Worm (Caenorhabditis elegans) whole organism, L4 larva: ENCODE measurements around the gene F37H8.5.

Experiments
- Y105C5A.15 ChIP-seq: fragments of 200-800 bp; sonication (Bioruptor generic); IDR thresholded peaks from 2 replicates; pipeline ENCODE4 v1.3.6; 2022; ENCODE audit warnings: missing genetic modification characterization, missing compliant biosample characterization
- Y5F2A.4 ChIP-seq: fragments of 200-800 bp; sonication (Bioruptor generic); optimal IDR thresholded peaks from 2 replicates; lab custom pipeline; 2018; ENCODE audit warnings: mild to moderate bottlenecking, missing genetic modification characterization, missing compliant biosample characterization
- ZK337.2 ChIP-seq: fragments of 200-800 bp; sonication (Bioruptor generic); IDR thresholded peaks from 2 replicates; pipeline ENCODE4 v1.3.6; 2022; ENCODE audit warnings: missing genetic modification reagents, missing genetic modification characterization, missing compliant biosample characterization
- aha-1 ChIP-seq: fragments of 150-350 bp; peaks from one replicate; lab custom pipeline; 2014; ENCODE audit warnings: missing biosample characterization, missing genetic modification characterization
- aly-2 ChIP-seq: sonication (generic microtip); optimal IDR thresholded peaks from 2 replicates; lab custom pipeline; 2018; ENCODE audit warnings: missing biosample characterization, missing genetic modification characterization
- attf-4 ChIP-seq: sonication (generic microtip); optimal IDR thresholded peaks from 3 replicates; lab custom pipeline; 2017; ENCODE audit warnings: missing biosample characterization, missing genetic modification characterization
- daf-12 ChIP-seq: fragments of 150-350 bp; optimal IDR thresholded peaks from 2 replicates; lab custom pipeline; 2014; ENCODE audit warnings: missing biosample characterization, missing genetic modification reagents, missing genetic modification characterization
- daf-16 ChIP-seq, 3 experiments: sonication (generic microtip); optimal IDR thresholded peaks; 2 replicates each; lab custom pipeline; 2016 to 2017; ENCODE audit warnings: missing genetic modification characterization in 3 of 3, missing genetic modification reagents in 3 of 3, mild to moderate bottlenecking in 2 of 3, missing compliant biosample characterization in 2 of 3, missing biosample characterization in 1 of 3, moderate library complexity in 1 of 3
- dmd-6 ChIP-seq: fragments of 200-800 bp; sonication (Bioruptor generic); IDR thresholded peaks from 2 replicates; pipeline ENCODE4 v1.3.6; 2022; ENCODE audit warnings: missing genetic modification reagents, missing genetic modification characterization, missing compliant biosample characterization
- duxl-1 ChIP-seq: sonication (generic microtip); optimal IDR thresholded peaks from 2 replicates; lab custom pipeline; 2016; ENCODE audit warnings: mild to moderate bottlenecking, missing genetic modification characterization, moderate library complexity, missing compliant biosample characterization; ENCODE audit not compliant: poor library complexity
- dve-1 ChIP-seq: sonication (generic microtip); optimal IDR thresholded peaks from 2 replicates; lab custom pipeline; 2017; ENCODE audit warnings: antibody characterized with exemption, mild to moderate bottlenecking, missing genetic modification characterization, missing compliant biosample characterization; ENCODE audit not compliant: insufficient read depth
- egl-43 ChIP-seq: fragments of 200-800 bp; sonication (Bioruptor generic); IDR thresholded peaks from 2 replicates; pipeline ENCODE4 v1.3.6; 2022; ENCODE audit warnings: missing genetic modification reagents, missing genetic modification characterization, missing compliant biosample characterization
- gei-8 ChIP-seq: fragments of 200-800 bp; sonication (Bioruptor generic); optimal IDR thresholded peaks from 2 replicates; lab custom pipeline; 2018; ENCODE audit warnings: mild to moderate bottlenecking, missing genetic modification characterization, missing compliant biosample characterization
- hif-1 ChIP-seq, 2 experiments: sonication (generic microtip); optimal IDR thresholded peaks; 2 replicates each; lab custom pipeline; 2016 to 2017; ENCODE audit warnings: missing compliant biosample characterization in 2 of 2, missing genetic modification characterization in 2 of 2, missing genetic modification reagents in 2 of 2, missing genotype in 2 of 2, mild to moderate bottlenecking in 1 of 2
- hlh-30 ChIP-seq: sonication (generic microtip); optimal IDR thresholded peaks from 2 replicates; lab custom pipeline; 2017; ENCODE audit warnings: antibody characterized with exemption, mild to moderate bottlenecking, missing genetic modification characterization, missing compliant biosample characterization; ENCODE audit not compliant: insufficient read depth
- hmg-1.1 ChIP-seq: fragments of 200-800 bp; sonication (Bioruptor generic); IDR thresholded peaks from 2 replicates; pipeline ENCODE4 v1.3.6; 2022; ENCODE audit warnings: missing genetic modification reagents, missing genetic modification characterization, missing compliant biosample characterization
- lim-7 ChIP-seq: fragments of 200-800 bp; sonication (Bioruptor generic); IDR thresholded peaks from 2 replicates; pipeline ENCODE4 v1.3.6; 2022; ENCODE audit warnings: missing genetic modification characterization, missing compliant biosample characterization
- lin-29 ChIP-seq: fragments of 200-800 bp; sonication (Bioruptor generic); IDR thresholded peaks from 2 replicates; pipeline ENCODE4 v1.3.6; 2022; ENCODE audit warnings: missing genetic modification reagents, missing genetic modification characterization, missing compliant biosample characterization
- lin-38 ChIP-seq: fragments of 200-800 bp; sonication (Bioruptor generic); IDR thresholded peaks from 2 replicates; pipeline ENCODE4 v1.3.6; 2022; ENCODE audit warnings: missing genetic modification reagents, missing genetic modification characterization, missing compliant biosample characterization
- lsy-2 ChIP-seq, 2 experiments: fragments of 150-350 bp in 1 of 2; sonication (generic microtip) in 1 of 2; optimal IDR thresholded peaks; 2 replicates each; lab custom pipeline; 2014 to 2017; ENCODE audit warnings: missing biosample characterization in 2 of 2, missing genetic modification characterization in 2 of 2
- madf-5 ChIP-seq, 2 experiments: fragments of 200-800 bp; sonication (Bioruptor generic); IDR thresholded peaks; 2 replicates each; pipeline ENCODE4 v1.3.6; 2022; ENCODE audit warnings: missing compliant biosample characterization in 2 of 2, missing genetic modification characterization in 2 of 2
- mdl-1 ChIP-seq, 2 experiments: fragments of 150-350 bp in 1 of 2; sonication (generic microtip) in 1 of 2; optimal IDR thresholded peaks; 2 replicates each; lab custom pipeline; 2014 to 2017; ENCODE audit warnings: missing biosample characterization in 2 of 2, missing genetic modification characterization in 2 of 2
- mdt-29 ChIP-seq: fragments of 200-800 bp; sonication (Bioruptor generic); IDR thresholded peaks from 2 replicates; pipeline ENCODE4 v1.3.6; 2022; ENCODE audit warnings: missing genetic modification reagents, missing genetic modification characterization, missing compliant biosample characterization
- mes-2 ChIP-seq: sonication (generic microtip); optimal IDR thresholded peaks from 2 replicates; lab custom pipeline; 2016; ENCODE audit warnings: missing genotype, mild to moderate bottlenecking, missing genetic modification characterization, missing compliant biosample characterization; ENCODE audit not compliant: poor library complexity, severe bottlenecking
- mxl-3 ChIP-seq: fragments of 200-800 bp; sonication (Bioruptor generic); optimal IDR thresholded peaks from 2 replicates; lab custom pipeline; 2018; ENCODE audit warnings: mild to moderate bottlenecking, missing genetic modification characterization, missing compliant biosample characterization
- nhr-111 ChIP-seq: fragments of 200-800 bp; sonication (Bioruptor generic); optimal IDR thresholded peaks from 2 replicates; lab custom pipeline; 2018; ENCODE audit warnings: mild to moderate bottlenecking, missing genetic modification characterization, missing compliant biosample characterization
- nhr-25 ChIP-seq: sonication (generic microtip); optimal IDR thresholded peaks from 2 replicates; lab custom pipeline; 2017; ENCODE audit warnings: missing genetic modification characterization, mild to moderate bottlenecking, missing compliant biosample characterization, antibody characterized with exemption, moderate library complexity, borderline replicate concordance; ENCODE audit not compliant: insufficient read depth
- nhr-28 ChIP-seq: fragments of 150-350 bp; optimal IDR thresholded peaks from 2 replicates; lab custom pipeline; 2014; ENCODE audit warnings: missing biosample characterization, missing genetic modification characterization
- nhr-41 ChIP-seq: fragments of 200-800 bp; sonication (Bioruptor generic); IDR thresholded peaks from 2 replicates; pipeline ENCODE4 v1.3.6; 2022; ENCODE audit warnings: missing genetic modification reagents, missing genetic modification characterization, missing compliant biosample characterization
- nhr-42 ChIP-seq: fragments of 200-800 bp; sonication (Bioruptor generic); IDR thresholded peaks from 2 replicates; pipeline ENCODE4 v1.3.6; 2022; ENCODE audit warnings: missing genetic modification characterization, missing compliant biosample characterization
- nhr-77 ChIP-seq: fragments of 150-350 bp; optimal IDR thresholded peaks from 2 replicates; lab custom pipeline; 2014; ENCODE audit warnings: missing biosample characterization, missing genetic modification characterization
- pha-4 ChIP-seq, 2 experiments: fragments of 150-350 bp in 1 of 2; fragments of 200-800 bp in 1 of 2; sonication (Bioruptor generic) in 1 of 2; IDR thresholded peaks in 1 of 2; optimal IDR thresholded peaks in 1 of 2; 2 replicates each; pipeline versions ENCODE4 v1.3.6 to Lab custom; 2014 to 2022; ENCODE audit warnings: missing genetic modification characterization in 2 of 2, missing genetic modification reagents in 2 of 2, missing biosample characterization in 1 of 2, missing compliant biosample characterization in 1 of 2
- pqm-1 ChIP-seq: sonication (generic microtip); optimal IDR thresholded peaks from 2 replicates; lab custom pipeline; 2017; ENCODE audit warnings: missing biosample characterization, missing genetic modification characterization
- sdz-12 ChIP-seq: fragments of 200-800 bp; sonication (Bioruptor generic); optimal IDR thresholded peaks from 2 replicates; lab custom pipeline; 2018; ENCODE audit warnings: mild to moderate bottlenecking, missing genetic modification characterization, missing compliant biosample characterization
- unc-39 ChIP-seq: sonication (generic microtip); optimal IDR thresholded peaks from 2 replicates; lab custom pipeline; 2017; ENCODE audit warnings: missing biosample characterization, missing genetic modification characterization
- unc-62 ChIP-seq, 3 experiments: fragments of 150-350 bp in 1 of 3; sonication (generic microtip); optimal IDR thresholded peaks in 2 of 3; peaks in 1 of 3; 1 replicate in 1 of 3; 2 replicates in 2 of 3; lab custom pipeline; 2014 to 2017; ENCODE audit warnings: missing biosample characterization in 3 of 3, missing genetic modification characterization in 3 of 3, missing genetic modification reagents in 3 of 3, missing genotype in 1 of 3
- zip-11 ChIP-seq: fragments of 200-800 bp; sonication (Bioruptor generic); IDR thresholded peaks from 2 replicates; pipeline ENCODE4 v1.3.6; 2022; ENCODE audit warnings: missing genetic modification characterization, missing compliant biosample characterization

F37H8.5 gene

ce11 chrII:11175347-11175746, 12.7 kb upstream of the F37H8.5 start:
- TF ChIP-seq pqm-1 (tag; lab: Kevin White, UChicago) (no peak), nhr-25 (tag; lab: Kevin White, UChicago) (no peak), dve-1 (tag; lab: Kevin White, UChicago) (peak; percentile 13), lin-29 (GFP tag; lab: Robert Waterston, UW) (no peak), hlh-30 (tag; lab: Kevin White, UChicago) (no peak), mdl-1 (tag; optimal IDR thresholded peaks at IDR 0.05; lab: Kevin White, UChicago) (peak in 1 of 2 experiments; percentile 21), nhr-77 (tag; lab: Kevin White, UChicago) (peak; percentile 8), mxl-3 (GFP tag; lab: Kevin White, UChicago) (no peak), nhr-111 (no peak), lsy-2 (tag; optimal IDR thresholded peaks at IDR 0.05; lab: Kevin White, UChicago) (peak in 1 of 2 experiments; percentile 12), mes-2 (peak; percentile 64), lin-38 (peak; percentile 87)

DNA sequence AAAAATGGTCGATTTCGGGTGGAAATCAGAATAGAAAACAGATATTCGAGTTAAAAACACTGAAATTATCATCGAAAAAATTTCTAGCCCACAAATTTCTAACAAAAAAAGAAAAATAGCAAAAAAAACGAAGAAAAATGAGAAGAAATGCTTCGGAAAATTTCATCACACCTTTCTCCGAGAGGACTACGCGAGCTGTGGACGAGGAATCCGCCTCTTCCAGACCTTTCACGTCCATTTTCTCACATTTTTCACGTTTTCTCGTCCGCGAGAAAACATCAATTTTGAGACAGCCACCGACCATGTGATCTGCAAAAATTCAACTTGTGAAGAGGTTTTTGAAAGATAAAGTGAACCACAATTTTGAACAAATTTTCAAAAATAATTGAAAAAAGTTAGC, 11.6 kb upstream of the F37H8.5 start:
- TF ChIP-seq mes-2 (peak; percentile 90), hif-1 (tag; optimal IDR thresholded peaks at IDR 0.05; lab: Kevin White, UChicago) (peak in 1 of 2 experiments; percentile 51), aha-1 (peak; percentile 98), lin-38 (peak; percentile 52), unc-62 (GFP tag; optimal IDR thresholded peaks at IDR 0.05 in 1 of 2; lab: Kevin White, UChicago) (peak in 1 of 2 experiments; percentile 41), unc-62 (tag; optimal IDR thresholded peaks at IDR 0.05; lab: Kevin White, UChicago) (no peak), pqm-1 (tag; lab: Kevin White, UChicago) (no peak), aly-2 (tag; lab: Kevin White, UChicago) (no peak), gei-8 (GFP tag; lab: Kevin White, UChicago) (no peak), lsy-2 (tag; optimal IDR thresholded peaks at IDR 0.05; lab: Kevin White, UChicago) (peak in 1 of 2 experiments; percentile 7), mdt-29 (GFP tag; lab: Robert Waterston, UW) (no peak), hlh-30 (tag; lab: Kevin White, UChicago) (peak; percentile 37)

- no peak for TF ChIP-seq pha-4 (GFP tag; IDR thresholded peaks at IDR 0.05; lab: Robert Waterston, UW)
- TF ChIP-seq pha-4 (tag; optimal IDR thresholded peaks at IDR 0.05; lab: Kevin White, UChicago), result no peak
- TF ChIP-seq duxl-1 (tag; lab: Kevin White, UChicago), result no peak
- no peak for TF ChIP-seq dmd-6 (GFP tag; lab: Robert Waterston, UW)
- TF ChIP-seq Y105C5A.15 (GFP tag; lab: Robert Waterston, UW), result no peak
- TF ChIP-seq aha-1, result peak; percentile 62
- no peak for TF ChIP-seq daf-16 (GFP tag; optimal IDR thresholded peaks at IDR 0.05; lab: Kevin White, UChicago)
- TF ChIP-seq daf-16 (tag; optimal IDR thresholded peaks at IDR 0.05; lab: Kevin White, UChicago), result no peak
- TF ChIP-seq nhr-41 (GFP tag; lab: Robert Waterston, UW), result no peak
These were observed 10.6 kb upstream of the F37H8.5 start, which contains the start of gene F37H8.6 for ce11 chrII:11177376-11177775. Gene F37H8.6, minus strand, starts transcription at chrII:11177476.

DNA sequence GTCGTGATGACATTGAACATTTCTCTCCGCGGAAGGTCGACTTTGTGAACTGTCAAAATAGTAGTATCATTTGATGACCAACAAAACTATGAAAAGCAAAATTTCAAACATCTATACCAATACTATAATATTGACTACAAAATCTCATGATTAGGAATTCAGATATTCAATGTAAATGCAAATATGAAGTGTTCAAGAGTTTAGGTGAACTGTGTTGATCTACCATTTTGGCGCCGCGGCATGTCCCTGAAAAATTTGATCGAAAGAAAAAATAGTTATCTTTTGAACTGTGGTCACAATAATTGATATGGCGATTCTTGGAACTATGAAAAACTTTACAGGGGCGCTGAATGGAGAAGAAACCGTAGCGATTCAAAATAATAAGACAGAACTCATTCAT, 9.3 kb upstream of the F37H8.5 start:
- peak in 1 of 2 experiments; percentile 68 for TF ChIP-seq unc-62 (GFP tag; optimal IDR thresholded peaks at IDR 0.05 in 1 of 2; lab: Kevin White, UChicago)
- TF ChIP-seq unc-62 (tag; optimal IDR thresholded peaks at IDR 0.05; lab: Kevin White, UChicago), result no peak
- TF ChIP-seq sdz-12 (GFP tag; lab: Kevin White, UChicago), result no peak
- peak; percentile 44 for TF ChIP-seq nhr-28 (tag; lab: Kevin White, UChicago)
- TF ChIP-seq egl-43 (GFP tag; lab: Robert Waterston, UW), result no peak
- TF ChIP-seq, all 104 proteins: peak for 2

DNA sequence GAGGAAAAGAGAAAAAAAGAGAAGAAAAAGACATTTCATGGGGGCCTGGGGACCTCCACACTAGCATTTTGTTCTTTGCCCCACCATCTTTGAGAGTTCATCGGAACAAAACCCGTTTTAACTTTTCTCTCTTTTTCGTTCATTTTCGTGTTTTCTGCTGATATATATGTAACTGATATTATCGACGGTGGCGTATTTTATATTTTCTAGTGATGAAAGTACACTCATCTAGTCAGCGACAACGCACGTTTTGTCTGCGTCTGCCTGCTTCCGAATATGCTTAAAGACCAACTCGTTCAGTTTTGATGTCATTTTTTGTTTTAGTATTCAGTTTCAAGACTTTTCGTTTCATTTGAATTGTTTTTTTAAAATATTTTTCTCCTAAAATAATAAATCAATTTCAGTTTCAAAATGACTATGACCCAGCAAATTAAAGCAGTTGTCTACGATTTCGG, 6.7 kb upstream of the F37H8.5 start, which contains the start of gene bigr-1:
Gene bigr-1 (plus strand): TSS at position 405 of the 455 bp plus-strand sequence.
- no peak for TF ChIP-seq daf-12 (tag; lab: Kevin White, UChicago)
- TF ChIP-seq nhr-77 (tag; lab: Kevin White, UChicago), result no peak
- no peak for TF ChIP-seq unc-39 (tag; lab: Kevin White, UChicago)
- peak; percentile 28 for TF ChIP-seq mes-2
- TF ChIP-seq lin-38, result no peak
- no peak for TF ChIP-seq nhr-25 (tag; lab: Kevin White, UChicago)
- TF ChIP-seq Y105C5A.15 (GFP tag; lab: Robert Waterston, UW), result no peak
- TF ChIP-seq dve-1 (tag; lab: Kevin White, UChicago), result peak; percentile 24
- no peak for TF ChIP-seq lin-29 (GFP tag; lab: Robert Waterston, UW)
- no peak for TF ChIP-seq Y5F2A.4 (GFP tag; lab: Kevin White, UChicago)
- TF ChIP-seq pqm-1 (tag; lab: Kevin White, UChicago), result peak; percentile 21
- TF ChIP-seq daf-16 (GFP tag; optimal IDR thresholded peaks at IDR 0.05; lab: Kevin White, UChicago), result no peak
- peak; percentile 18 for TF ChIP-seq daf-16 (tag; optimal IDR thresholded peaks at IDR 0.05; lab: Kevin White, UChicago)
- TF ChIP-seq hmg-1.1, result no peak
- no peak for TF ChIP-seq nhr-111
- TF ChIP-seq ZK337.2 (GFP tag; lab: Robert Waterston, UW), result no peak
- TF ChIP-seq zip-11, result no peak
- TF ChIP-seq lim-7, result no peak
- TF ChIP-seq madf-5 (GFP tag; IDR thresholded peaks at IDR 0.05; lab: Robert Waterston, UW), result no peak
- no peak for TF ChIP-seq attf-4
- no peak for TF ChIP-seq nhr-42
